Worm (Caenorhabditis elegans) whole organism, L4/young adult: Measurements from ENCODE around the gene F32F2.4.

Experiments used
- W03F9.2 ChIP-seq: fragments of 150-350 bp; optimal IDR thresholded peaks from 2 replicates; lab custom pipeline; 2014; ENCODE audit warnings: missing biosample characterization, missing genetic modification characterization
- dao-5 ChIP-seq: sonication (generic microtip); optimal IDR thresholded peaks from 2 replicates; lab custom pipeline; 2016; ENCODE audit warnings: missing genotype, missing genetic modification characterization, moderate library complexity, missing compliant biosample characterization
- him-1 ChIP-seq: sonication (generic microtip); optimal IDR thresholded peaks from 2 replicates; lab custom pipeline; 2016; ENCODE audit warnings: missing genotype, missing genetic modification reagents, missing genetic modification characterization, missing compliant biosample characterization

The F32F2.4 gene

DNA sequence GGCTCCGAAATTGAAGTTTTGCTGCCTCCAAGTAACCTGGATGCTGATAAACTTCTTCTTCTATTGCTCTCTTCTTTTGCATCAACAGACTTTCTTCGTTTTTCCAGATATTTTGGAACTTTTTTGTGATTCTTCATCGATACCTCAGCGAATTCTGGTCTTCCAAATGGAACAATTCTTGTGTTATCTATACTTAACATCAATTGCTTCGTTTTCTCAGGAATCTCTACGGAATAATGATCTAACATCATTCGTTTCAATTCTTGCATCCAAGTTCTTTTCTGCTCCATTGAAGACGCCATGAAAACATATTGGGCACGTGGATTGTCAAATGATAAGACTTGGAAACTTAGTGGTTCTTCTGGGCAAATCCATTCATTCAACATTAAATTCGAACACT, at the start of gene F32F2.4:
TSS of gene F32F2.4 (plus strand) at position 301 of the 400 bp plus-strand sequence.
- no peak for TF ChIP-seq dao-5 (tag; lab: Kevin White, UChicago)
- no peak for TF ChIP-seq him-1 (tag; lab: Kevin White, UChicago)
- no peak for TF ChIP-seq W03F9.2 (tag; lab: Kevin White, UChicago)

DNA sequence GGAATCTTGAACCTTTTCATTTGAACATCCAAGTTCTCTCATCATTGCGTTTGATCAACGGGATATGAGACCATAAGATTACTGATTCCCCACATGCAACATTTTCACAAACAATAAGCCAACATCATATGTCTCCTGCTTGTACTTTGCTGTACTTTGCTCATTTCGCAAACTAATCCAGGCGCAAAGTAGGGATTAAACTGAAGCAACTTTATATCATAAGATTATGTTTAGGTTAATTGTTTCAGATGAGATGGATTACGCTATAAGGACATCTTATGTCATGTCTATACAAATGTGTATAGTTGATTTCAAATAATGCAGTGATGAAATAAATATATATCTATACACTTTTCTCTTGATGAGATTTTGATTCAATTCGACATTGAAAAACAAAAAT, 46.5 kb upstream of the F32F2.4 start:
- no peak for TF ChIP-seq W03F9.2 (tag; lab: Kevin White, UChicago)
- no peak for TF ChIP-seq dao-5 (tag; lab: Kevin White, UChicago)
- no peak for TF ChIP-seq him-1 (tag; lab: Kevin White, UChicago)

DNA sequence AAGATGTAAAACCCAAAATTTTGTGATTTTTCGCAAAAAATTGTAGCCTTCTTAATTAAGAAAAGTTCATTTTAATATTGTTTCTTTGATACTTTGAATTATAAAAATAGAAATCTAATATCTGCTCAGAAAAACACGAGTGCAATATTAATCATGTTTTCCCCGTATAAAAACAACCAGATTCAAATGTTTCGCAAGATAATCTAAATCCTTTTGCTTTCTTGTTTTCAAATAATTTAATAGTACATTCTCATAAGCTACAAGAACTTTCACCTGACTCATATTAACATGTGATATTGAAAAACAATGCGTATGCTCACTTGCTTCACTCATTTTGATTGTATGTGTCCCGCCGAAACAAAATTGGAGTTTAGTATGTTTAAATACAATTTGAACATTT, 40.7 kb upstream of the F32F2.4 start:
- TF ChIP-seq dao-5 (tag; lab: Kevin White, UChicago) (no peak), W03F9.2 (tag; lab: Kevin White, UChicago) (no peak), him-1 (tag; lab: Kevin White, UChicago) (no peak)

DNA sequence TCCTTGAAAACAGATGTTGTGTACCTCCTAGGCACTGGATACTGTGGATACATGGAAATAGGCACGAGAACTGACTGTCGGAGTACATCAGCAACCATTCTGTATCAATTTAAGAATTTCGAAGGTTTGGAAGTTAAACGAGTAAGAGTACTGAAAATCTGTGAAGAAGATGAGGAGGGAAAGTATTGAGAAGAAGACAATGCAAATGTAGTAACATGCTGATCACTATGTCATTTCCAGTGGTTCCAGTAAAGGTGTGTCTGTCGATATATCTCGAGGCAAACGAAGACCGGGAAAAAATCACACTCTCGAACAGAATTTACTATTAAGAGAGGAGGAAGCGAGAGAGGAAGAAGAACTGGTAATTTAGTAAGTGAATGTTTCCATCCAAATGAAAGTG, 39.6 kb upstream of the F32F2.4 start, which contains the start of gene dmd-10:
TSS of gene dmd-10 (minus strand) at position 101 of the 400 bp plus-strand sequence.
- no peak for TF ChIP-seq dao-5 (tag; lab: Kevin White, UChicago)
- TF ChIP-seq W03F9.2 (tag; lab: Kevin White, UChicago): no peak
- no peak for TF ChIP-seq him-1 (tag; lab: Kevin White, UChicago)

DNA sequence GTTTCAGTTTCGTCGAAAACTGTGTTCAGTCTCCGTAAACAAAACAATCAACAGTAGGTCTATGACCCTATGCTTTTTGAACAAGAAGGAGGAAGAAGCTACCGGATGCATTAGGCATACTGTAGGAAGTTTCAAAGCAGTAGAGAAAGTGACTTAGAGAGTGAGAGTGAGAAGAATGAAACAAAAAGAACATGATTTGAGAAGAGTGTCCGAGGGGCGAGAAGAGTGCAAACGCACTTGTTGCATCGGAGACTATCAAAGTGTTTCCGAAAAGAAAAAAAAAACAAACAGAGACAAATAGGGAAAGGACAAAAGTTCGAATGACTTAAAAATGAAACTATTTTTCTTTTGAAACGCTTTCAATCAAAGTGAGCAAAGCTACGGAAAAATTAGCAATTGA, 32.9 kb upstream of the F32F2.4 start:
- no peak for TF ChIP-seq him-1 (tag; lab: Kevin White, UChicago)
- no peak for TF ChIP-seq dao-5 (tag; lab: Kevin White, UChicago)
- no peak for TF ChIP-seq W03F9.2 (tag; lab: Kevin White, UChicago)

DNA sequence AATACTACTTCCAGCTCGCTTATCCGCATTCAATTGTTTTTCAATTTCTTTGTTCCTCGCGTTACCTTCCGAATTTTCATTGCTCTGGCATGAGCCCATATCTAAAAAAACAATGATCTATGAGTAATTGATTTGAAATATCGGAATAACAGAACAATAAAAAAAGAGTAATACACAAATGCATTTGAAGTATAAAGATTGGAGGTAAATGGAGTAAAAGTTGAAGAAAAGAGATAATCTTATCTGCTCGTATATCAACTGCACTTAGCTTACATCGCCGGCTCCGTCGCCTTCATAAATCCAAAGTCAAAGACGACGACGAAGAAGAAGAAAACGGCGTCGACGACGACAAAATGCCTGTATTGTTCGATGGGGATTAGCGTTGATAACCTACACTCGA, 26.6 kb upstream of the F32F2.4 start, which contains the start of gene odr-3:
TSS of gene odr-3 (minus strand) at position 101 of the 400 bp plus-strand sequence.
- TF ChIP-seq W03F9.2 (tag; lab: Kevin White, UChicago) (no peak), dao-5 (tag; lab: Kevin White, UChicago) (no peak), him-1 (tag; lab: Kevin White, UChicago) (no peak)

DNA sequence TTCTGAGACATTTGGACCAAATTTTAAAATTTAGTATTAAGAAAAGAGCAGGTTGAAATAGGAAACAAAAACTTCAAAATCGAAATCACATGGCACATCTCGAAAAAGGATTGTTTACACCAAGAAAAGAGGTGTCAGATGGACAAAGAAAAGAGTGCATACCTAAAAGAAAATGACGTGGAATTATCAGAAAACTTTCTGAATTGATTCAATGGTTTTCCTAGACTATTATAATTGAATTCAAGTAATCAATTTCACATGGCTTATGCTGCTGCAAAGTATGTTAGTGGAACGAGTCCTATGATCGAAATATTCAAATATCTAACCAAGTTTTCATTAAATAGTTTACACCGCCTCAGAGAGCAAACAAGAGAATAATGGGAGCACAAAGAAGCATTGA, 23.2 kb upstream of the F32F2.4 start:
- TF ChIP-seq him-1 (tag; lab: Kevin White, UChicago) (no peak), W03F9.2 (tag; lab: Kevin White, UChicago) (no peak), dao-5 (tag; lab: Kevin White, UChicago) (no peak)

DNA sequence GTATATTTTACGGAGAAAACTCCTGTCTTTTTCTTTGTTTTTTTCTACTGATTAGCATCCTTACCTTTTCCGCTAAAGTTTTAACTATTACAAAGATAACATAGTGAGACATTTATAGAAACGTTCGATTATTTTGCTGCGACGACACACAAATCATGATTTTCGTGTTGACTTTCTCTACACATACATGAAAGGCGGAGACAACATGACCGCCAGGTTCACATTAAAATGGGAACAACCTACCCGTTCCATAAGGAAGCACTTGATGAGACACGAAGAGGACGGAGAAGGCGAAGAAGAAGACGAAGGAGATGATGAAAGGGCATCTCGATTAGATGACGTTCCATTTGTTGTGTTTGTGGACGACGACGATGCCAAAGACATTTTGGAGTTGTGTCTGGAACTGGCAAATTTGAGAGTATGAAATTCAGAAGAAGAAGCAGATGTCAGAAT, 17.1 kb upstream of the F32F2.4 start, which contains the start of gene C34D1.4:
TSS of gene C34D1.4 (minus strand) at position 403 of the 453 bp plus-strand sequence.
- TF ChIP-seq W03F9.2 (tag; lab: Kevin White, UChicago): no peak
- no peak for TF ChIP-seq him-1 (tag; lab: Kevin White, UChicago)
- TF ChIP-seq dao-5 (tag; lab: Kevin White, UChicago): no peak

DNA sequence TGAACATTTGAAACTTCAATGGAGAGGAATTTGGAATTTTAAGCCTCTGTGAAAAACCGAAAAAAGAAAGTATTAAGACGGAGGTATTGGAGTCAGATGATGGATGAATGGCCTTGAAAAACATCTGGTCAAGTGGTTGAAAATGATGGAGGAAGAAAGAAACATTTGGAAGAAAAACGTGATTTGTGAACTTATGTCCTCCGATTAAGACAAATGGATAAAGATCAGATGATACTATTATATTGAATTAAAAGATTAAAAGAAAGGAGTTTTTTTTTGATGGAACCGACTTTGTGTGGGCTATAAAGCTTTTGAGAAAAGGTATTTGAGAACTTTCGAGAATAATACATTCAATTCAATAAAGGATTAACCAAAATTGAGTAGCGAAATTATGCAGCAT, 16.5 kb upstream of the F32F2.4 start:
- TF ChIP-seq dao-5 (tag; lab: Kevin White, UChicago): no peak
- TF ChIP-seq him-1 (tag; lab: Kevin White, UChicago): no peak
- no peak for TF ChIP-seq W03F9.2 (tag; lab: Kevin White, UChicago)

DNA sequence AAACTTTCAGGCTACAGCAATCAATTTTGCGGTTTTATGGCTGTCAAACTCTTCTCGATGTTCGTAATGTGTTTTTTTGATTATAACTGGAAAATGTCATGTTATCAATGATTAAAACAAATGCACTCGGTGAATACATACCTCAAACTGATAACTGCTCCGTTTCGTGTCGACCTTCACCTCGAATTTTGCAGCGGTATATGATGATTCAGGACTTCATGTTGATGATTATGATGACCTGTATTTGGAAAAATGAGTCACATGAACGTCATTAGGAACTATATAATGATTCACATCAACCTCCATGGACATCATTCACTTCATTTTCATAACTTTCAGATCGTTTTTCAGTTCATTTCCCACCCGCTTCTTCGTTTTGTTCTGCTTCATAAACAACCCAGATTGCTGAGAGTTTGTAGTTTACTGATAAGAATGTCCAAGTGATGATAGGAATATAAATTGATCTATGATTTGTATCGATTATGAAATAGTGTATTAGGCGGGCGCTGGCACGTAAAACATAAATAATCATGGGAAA, 13.2 kb upstream of the F32F2.4 start:
- TF ChIP-seq him-1 (tag; lab: Kevin White, UChicago) (no peak), dao-5 (tag; lab: Kevin White, UChicago) (no peak), W03F9.2 (tag; lab: Kevin White, UChicago) (no peak)

DNA sequence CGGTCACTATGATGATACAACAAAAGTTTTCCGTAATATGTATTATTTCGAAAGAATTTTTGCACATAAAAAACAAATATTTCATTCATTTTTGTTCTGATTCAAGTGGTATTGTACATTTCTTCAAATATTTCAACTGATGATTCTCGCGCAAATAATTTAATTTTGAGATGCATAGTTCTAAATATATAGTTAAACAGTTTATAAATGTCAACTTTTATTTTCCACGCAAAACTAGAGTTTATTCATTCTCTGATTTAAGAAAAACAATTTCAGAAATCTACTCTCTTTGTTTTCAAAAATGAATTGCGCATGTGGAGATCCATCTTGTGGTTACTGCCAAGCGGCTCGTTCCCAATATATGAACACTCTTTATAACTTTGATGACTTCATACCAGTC, 11.8 kb upstream of the F32F2.4 start, which contains the start of gene zip-5:
TSS of gene zip-5 (plus strand) at position 301 of the 400 bp plus-strand sequence.
- TF ChIP-seq dao-5 (tag; lab: Kevin White, UChicago) (no peak), him-1 (tag; lab: Kevin White, UChicago) (no peak), W03F9.2 (tag; lab: Kevin White, UChicago) (no peak)

DNA sequence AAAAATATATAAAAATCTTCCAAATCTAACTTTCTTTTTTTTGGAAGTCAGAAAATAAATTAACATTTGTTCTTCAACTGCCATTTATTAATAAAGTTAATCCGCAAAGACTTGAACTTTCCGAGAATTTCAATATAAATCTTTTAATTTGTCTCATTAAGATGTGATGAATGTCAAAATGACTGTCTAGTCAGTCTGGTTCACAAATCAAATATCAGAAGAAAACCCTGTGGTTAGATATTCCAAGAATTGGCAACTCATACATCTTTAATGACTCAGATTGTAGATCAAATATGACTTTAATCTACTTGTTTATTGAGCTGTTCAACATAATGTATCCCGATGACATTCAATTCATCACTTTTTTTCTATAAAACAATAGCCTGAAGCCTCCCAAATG, 10.4 kb upstream of the F32F2.4 start:
- no peak for TF ChIP-seq W03F9.2 (tag; lab: Kevin White, UChicago)
- no peak for TF ChIP-seq him-1 (tag; lab: Kevin White, UChicago)
- TF ChIP-seq dao-5 (tag; lab: Kevin White, UChicago): no peak

DNA sequence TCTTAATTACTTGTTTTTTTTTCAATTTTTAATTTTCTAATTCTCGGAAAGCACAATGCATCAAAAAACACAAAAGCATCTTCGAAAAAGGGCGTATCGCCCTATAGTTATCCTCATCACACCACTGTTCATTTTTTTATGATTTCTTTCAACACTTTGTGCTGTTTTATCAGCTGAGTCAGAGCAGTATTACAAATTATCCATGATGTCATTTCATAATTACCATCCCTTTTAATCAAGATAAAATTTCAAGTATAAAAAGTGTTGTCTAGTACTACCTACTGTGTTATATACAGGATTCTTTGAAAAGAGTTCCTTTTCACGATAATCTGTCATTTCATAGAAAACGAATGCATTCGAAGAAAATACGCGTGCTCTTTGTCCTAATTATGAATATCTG, 9.4 kb upstream of the F32F2.4 start:
- TF ChIP-seq him-1 (tag; lab: Kevin White, UChicago) (no peak), dao-5 (tag; lab: Kevin White, UChicago) (no peak), W03F9.2 (tag; lab: Kevin White, UChicago) (no peak)

DNA sequence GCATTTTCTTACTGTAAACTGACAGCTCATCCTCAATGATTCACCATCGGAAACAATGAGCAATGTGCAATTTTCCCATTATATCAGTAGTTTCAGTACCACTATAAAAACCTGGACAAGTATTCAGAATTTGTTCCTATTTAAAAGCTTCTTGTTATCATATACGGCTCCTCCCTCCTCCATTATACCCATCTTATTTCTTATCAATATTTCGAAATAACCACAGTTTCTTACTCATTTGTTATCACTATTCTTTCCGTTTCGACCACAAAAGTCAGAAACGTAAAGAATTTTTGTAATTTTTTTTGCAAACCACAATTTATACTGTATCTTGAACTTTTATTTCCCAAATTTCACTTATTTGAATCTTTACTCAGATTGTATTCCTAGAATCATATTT, 8.0 kb upstream of the F32F2.4 start:
- TF ChIP-seq W03F9.2 (tag; lab: Kevin White, UChicago) (no peak), him-1 (tag; lab: Kevin White, UChicago) (no peak), dao-5 (tag; lab: Kevin White, UChicago) (no peak)
